Worm (Caenorhabditis elegans): Measurements from ENCODE around the gene C50D2.6.

Gene C50D2.6

DNA sequence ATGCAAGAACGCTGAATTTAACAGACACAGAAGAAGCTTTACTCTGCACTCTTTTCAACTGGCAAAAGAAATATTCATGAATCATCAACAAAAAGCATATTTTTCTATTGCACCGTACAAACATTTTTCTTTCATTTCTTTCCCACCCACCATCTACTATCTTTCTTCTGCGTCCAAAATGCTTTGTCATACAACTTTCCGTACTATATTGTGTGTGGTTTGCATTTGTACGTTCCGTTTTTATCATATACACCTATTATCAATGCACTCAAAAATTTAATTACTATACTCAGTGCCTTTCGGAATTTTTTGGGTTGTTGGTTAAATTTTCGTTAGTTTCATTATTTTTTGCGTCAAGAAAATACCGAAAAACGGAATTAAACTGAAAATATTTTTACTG is 16.6 kb upstream of the C50D2.6 start:
- no peak for TF ChIP-seq blmp-1 (tag; optimal IDR thresholded peaks at IDR 0.05)
- TF ChIP-seq lin-32 (GFP tag; optimal IDR thresholded peaks at IDR 0.05) = no peak

DNA sequence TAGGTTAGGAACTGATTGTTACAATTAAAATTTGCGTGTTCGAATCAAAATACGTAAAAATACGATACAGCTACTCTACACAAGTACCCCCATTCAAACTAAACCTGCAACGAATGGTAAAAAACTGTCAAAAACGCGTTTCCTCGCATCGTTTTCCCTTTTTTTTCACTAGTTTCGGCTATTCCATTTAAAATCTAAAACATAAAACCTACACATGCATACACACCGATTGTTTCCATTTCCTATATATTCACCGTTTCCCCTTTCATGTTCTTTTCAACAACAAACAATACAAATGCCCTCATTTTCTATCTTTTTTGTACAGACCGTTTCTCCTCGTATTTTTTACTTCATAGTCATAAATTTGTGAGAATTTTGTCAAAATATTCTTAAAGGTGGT is 15.5 kb upstream of the C50D2.6 start:
- TF ChIP-seq elt-3 (tag; optimal IDR thresholded peaks at IDR 0.05) (no peak), lin-13 (tag; optimal IDR thresholded peaks at IDR 0.05) (no peak), zip-8 (tag; optimal IDR thresholded peaks at IDR 0.05) (no peak), hlh-1 (tag; optimal IDR thresholded peaks at IDR 0.05) (no peak), ceh-39 (tag; optimal IDR thresholded peaks at IDR 0.05) (no peak), ztf-11 (tag; optimal IDR thresholded peaks at IDR 0.05) (no peak), unc-120 (tag; optimal IDR thresholded peaks at IDR 0.05; ENCODE audit: poor library complexity, severe bottlenecking) (no peak), unc-62 (GFP tag; optimal IDR thresholded peaks at IDR 0.05) (no peak), drap-1 (GFP tag; optimal IDR thresholded peaks at IDR 0.05) (no peak), lsy-2 (tag; optimal IDR thresholded peaks at IDR 0.05) (no peak), lin-32 (GFP tag; optimal IDR thresholded peaks at IDR 0.05) (no peak), nhr-76 (tag; optimal IDR thresholded peaks at IDR 0.05) (no peak), ham-2 (GFP tag; optimal IDR thresholded peaks at IDR 0.05) (no peak), M03D4.4 (tag; optimal IDR thresholded peaks at IDR 0.05) (no peak), pha-4 (tag; optimal IDR thresholded peaks at IDR 0.05) (no peak), mls-2 (tag; optimal IDR thresholded peaks at IDR 0.05) (no peak), cnd-1 (tag; optimal IDR thresholded peaks at IDR 0.05) (no peak)

DNA sequence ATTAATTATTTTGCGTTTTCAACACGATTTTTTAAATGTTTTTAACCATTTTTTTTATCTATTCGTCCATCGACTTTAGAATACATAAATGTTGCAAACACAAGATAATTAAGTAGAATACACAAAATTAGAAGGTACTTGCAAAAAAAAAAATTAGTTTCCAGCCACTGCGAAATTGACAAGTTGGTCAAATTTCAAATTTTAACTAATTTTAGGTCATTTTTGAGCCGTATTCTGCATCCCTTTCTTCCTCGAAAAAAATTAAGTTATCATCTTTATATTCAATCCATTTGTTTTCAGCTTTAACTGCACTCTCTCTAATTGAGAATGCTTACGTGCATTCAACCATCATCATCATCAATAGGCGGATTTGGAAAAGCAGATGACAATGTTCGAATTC is 14.9 kb upstream of the C50D2.6 start, which contains the start of gene egl-26:
TSS of gene egl-26 (plus strand) at position 301 of the 400 bp plus-strand sequence.
- TF ChIP-seq lin-13 (tag; optimal IDR thresholded peaks at IDR 0.05) (no peak), bed-3 (GFP tag; optimal IDR thresholded peaks at IDR 0.05) (no peak), lsy-2 (tag; optimal IDR thresholded peaks at IDR 0.05) (no peak), ces-1 (GFP tag; optimal IDR thresholded peaks at IDR 0.05) (no peak), flh-1 (GFP tag; optimal IDR thresholded peaks at IDR 0.05) (no peak), zip-8 (tag; optimal IDR thresholded peaks at IDR 0.05) (no peak), nhr-76 (tag; optimal IDR thresholded peaks at IDR 0.05) (no peak), drap-1 (GFP tag; optimal IDR thresholded peaks at IDR 0.05) (no peak), mep-1 (tag; optimal IDR thresholded peaks at IDR 0.05) (no peak), pha-4 (tag; optimal IDR thresholded peaks at IDR 0.05) (no peak), mab-5 (tag; optimal IDR thresholded peaks at IDR 0.05) (no peak), M03D4.4 (tag; optimal IDR thresholded peaks at IDR 0.05) (no peak), elt-3 (tag; optimal IDR thresholded peaks at IDR 0.05) (no peak), unc-120 (tag; optimal IDR thresholded peaks at IDR 0.05; ENCODE audit: poor library complexity, severe bottlenecking) (no peak), elt-1 (tag; optimal IDR thresholded peaks at IDR 0.05; ENCODE audit: borderline replicate concordance, insufficient read depth) (no peak)

DNA sequence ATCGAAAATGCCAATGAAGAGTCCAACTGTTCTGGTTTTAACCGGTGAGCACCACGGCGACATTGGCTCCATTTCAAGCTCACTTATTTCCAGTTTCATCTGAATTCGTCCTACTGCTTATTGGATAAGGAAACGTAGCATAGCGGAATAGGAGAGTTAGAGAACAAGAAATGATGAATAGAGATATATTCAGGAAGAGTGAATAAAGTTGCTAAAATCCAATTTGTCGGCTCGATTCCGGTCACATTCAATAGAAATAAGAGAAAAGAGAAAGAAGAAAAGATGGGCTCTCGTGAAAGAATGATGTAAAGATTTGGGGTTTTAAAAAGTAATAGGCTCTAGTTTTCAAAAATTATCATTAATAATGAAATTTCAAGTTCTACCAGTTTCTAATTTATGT is 10.9 kb upstream of the C50D2.6 start:
- no peak for TF ChIP-seq blmp-1 (tag; optimal IDR thresholded peaks at IDR 0.05)
- peak; percentile 97 for TF ChIP-seq ces-1 (GFP tag; optimal IDR thresholded peaks at IDR 0.05)
- TF ChIP-seq elt-1 (tag; optimal IDR thresholded peaks at IDR 0.05; ENCODE audit: borderline replicate concordance, insufficient read depth) = no peak
- no peak for TF ChIP-seq nhr-2 (tag; optimal IDR thresholded peaks at IDR 0.05)

DNA sequence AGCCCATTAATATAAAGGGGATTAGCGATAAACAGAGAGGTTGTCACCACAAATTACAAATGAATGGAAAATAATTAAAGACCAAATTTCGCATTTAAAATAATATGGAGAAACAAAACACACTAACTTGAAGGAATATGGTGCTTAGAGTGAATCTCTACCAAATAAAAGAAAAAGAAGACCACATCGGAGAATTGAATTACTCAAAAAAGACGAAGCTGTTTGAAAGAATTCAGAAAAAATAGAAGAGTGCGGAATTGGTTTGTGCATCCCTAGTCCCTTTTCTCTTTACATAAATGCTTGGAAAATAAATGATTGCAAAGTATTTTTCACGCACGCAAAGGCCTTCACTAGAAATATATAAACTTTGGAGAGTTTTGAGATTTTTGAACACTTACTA is 10.3 kb upstream of the C50D2.6 start:
- no peak for TF ChIP-seq bed-3 (GFP tag; optimal IDR thresholded peaks at IDR 0.05)
- TF ChIP-seq ces-1 (GFP tag; optimal IDR thresholded peaks at IDR 0.05) = peak; percentile 76
- TF ChIP-seq sptf-1 (tag; optimal IDR thresholded peaks at IDR 0.05) = no peak

DNA sequence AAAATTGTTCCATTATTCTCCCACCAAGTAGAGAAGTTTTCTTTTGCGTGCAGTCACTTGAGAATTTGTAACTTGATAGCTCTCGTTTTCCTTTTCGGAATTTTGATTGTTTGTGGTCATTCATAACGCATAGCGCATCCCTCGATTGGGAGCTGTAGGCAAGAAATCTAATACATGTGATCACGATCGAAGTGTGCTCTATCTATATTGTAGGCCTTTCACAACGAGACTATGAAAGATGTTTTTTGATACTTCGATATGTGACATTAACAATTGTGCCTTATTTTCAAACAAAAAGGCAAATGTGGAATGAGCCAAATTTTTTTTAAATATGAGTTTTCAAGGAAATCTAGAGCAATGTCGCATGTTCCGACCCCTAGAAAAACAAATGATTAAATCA is 8.4 kb upstream of the C50D2.6 start:
- TF ChIP-seq nhr-2 (tag; optimal IDR thresholded peaks at IDR 0.05) (no peak), lsy-2 (tag; optimal IDR thresholded peaks at IDR 0.05) (no peak), mep-1 (tag; optimal IDR thresholded peaks at IDR 0.05) (no peak), elt-3 (tag; optimal IDR thresholded peaks at IDR 0.05) (no peak), ceh-43 (GFP tag; optimal IDR thresholded peaks at IDR 0.05) (no peak), mab-5 (tag; optimal IDR thresholded peaks at IDR 0.05) (no peak), sptf-1 (tag; optimal IDR thresholded peaks at IDR 0.05) (no peak), M03D4.4 (tag; optimal IDR thresholded peaks at IDR 0.05) (no peak), lin-32 (GFP tag; optimal IDR thresholded peaks at IDR 0.05) (no peak), nhr-76 (tag; optimal IDR thresholded peaks at IDR 0.05) (no peak)

DNA sequence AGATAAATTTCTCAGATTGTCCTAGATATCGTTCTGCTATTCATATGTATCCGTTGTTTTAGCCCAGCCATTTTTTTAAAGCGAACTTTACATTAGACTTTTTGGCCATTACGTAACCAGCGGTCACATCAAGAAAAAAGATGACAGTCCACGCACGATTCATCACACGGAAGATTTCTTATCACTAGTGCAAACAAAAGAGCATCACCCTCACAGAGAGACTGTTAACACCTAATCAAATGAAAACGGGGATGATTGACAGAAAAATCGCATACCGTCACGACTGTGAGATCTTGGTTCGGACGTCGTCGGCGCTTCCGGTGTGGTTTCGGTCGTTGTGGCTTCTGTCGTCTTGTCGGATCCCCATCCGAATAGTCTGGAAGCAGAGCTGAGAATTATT is 7.6 kb upstream of the C50D2.6 start:
- TF ChIP-seq tbx-8 (GFP tag; optimal IDR thresholded peaks at IDR 0.05) (no peak), hlh-1 (tag; optimal IDR thresholded peaks at IDR 0.05) (no peak), nhr-2 (tag; optimal IDR thresholded peaks at IDR 0.05) (no peak), ceh-39 (tag; optimal IDR thresholded peaks at IDR 0.05) (no peak), nhr-237 (tag; optimal IDR thresholded peaks at IDR 0.05) (no peak), nhr-12 (tag; optimal IDR thresholded peaks at IDR 0.05) (no peak), lsy-2 (tag; optimal IDR thresholded peaks at IDR 0.05) (no peak), pha-4 (tag; optimal IDR thresholded peaks at IDR 0.05) (no peak), lin-32 (GFP tag; optimal IDR thresholded peaks at IDR 0.05) (no peak), unc-62 (GFP tag; optimal IDR thresholded peaks at IDR 0.05) (no peak), nhr-76 (tag; optimal IDR thresholded peaks at IDR 0.05) (no peak), drap-1 (GFP tag; optimal IDR thresholded peaks at IDR 0.05) (no peak), ceh-43 (GFP tag; optimal IDR thresholded peaks at IDR 0.05) (no peak), mep-1 (tag; optimal IDR thresholded peaks at IDR 0.05) (no peak)
